Worm (Caenorhabditis elegans) whole organism, L1 larva: Measurements from ENCODE around the gene T21E8.5.

ENCODE experiments used
- F16B12.6 ChIP-seq: fragments of 150-350 bp; optimal IDR thresholded peaks from 2 replicates; lab custom pipeline; 2014; ENCODE audit warnings: missing biosample characterization, missing genetic modification characterization
- fos-1 ChIP-seq: fragments of 150-350 bp; optimal IDR thresholded peaks from 2 replicates; lab custom pipeline; 2014; ENCODE audit warnings: missing biosample characterization, missing genetic modification characterization
- lin-15B ChIP-seq: fragments of 150-350 bp; sonication (generic microtip); optimal IDR thresholded peaks from 3 replicates; lab custom pipeline; 2014; ENCODE audit warnings: missing biosample characterization, missing genetic modification characterization
- lin-39 ChIP-seq: fragments of 150-350 bp; optimal IDR thresholded peaks from 2 replicates; lab custom pipeline; 2014; ENCODE audit warnings: missing biosample characterization, missing genetic modification reagents, missing genetic modification characterization
- lsy-2 ChIP-seq, 2 experiments: fragments of 150-350 bp; optimal IDR thresholded peaks; 2 replicates each; lab custom pipeline; 2014; ENCODE audit warnings: missing biosample characterization in 2 of 2, missing genetic modification characterization in 2 of 2
- nhr-12 ChIP-seq: sonication (generic microtip); optimal IDR thresholded peaks from 2 replicates; lab custom pipeline; 2017; ENCODE audit warnings: missing biosample characterization, missing genetic modification characterization
- nhr-71 ChIP-seq: sonication (generic microtip); optimal IDR thresholded peaks from 2 replicates; lab custom pipeline; 2016; ENCODE audit warnings: mild to moderate bottlenecking, missing genetic modification characterization, moderate library complexity, missing compliant biosample characterization
- sox-4 ChIP-seq: sonication (generic microtip); optimal IDR thresholded peaks from 2 replicates; lab custom pipeline; 2016; ENCODE audit warnings: missing genetic modification characterization, missing compliant biosample characterization
- unc-130 ChIP-seq: fragments of 150-350 bp; optimal IDR thresholded peaks from 2 replicates; lab custom pipeline; 2017; ENCODE audit warnings: missing biosample characterization, missing genetic modification characterization, inconsistent platforms
- unc-86 ChIP-seq: sonication (generic microtip); optimal IDR thresholded peaks from 2 replicates; lab custom pipeline; 2016; ENCODE audit warnings: missing genetic modification characterization, missing compliant biosample characterization
- ztf-11 ChIP-seq, 2 experiments: sonication (generic microtip); optimal IDR thresholded peaks; 2 replicates each; lab custom pipeline; 2016 to 2017; ENCODE audit warnings: missing genetic modification characterization in 2 of 2, missing biosample characterization in 1 of 2, missing compliant biosample characterization in 1 of 2

- TF ChIP-seq lsy-2 (tag; optimal IDR thresholded peaks at IDR 0.05; lab: Kevin White, UChicago), result no peak
- TF ChIP-seq fos-1 (tag; lab: Kevin White, UChicago), result no peak
- TF ChIP-seq unc-130 (tag; lab: Kevin White, UChicago), result no peak
- no peak for TF ChIP-seq F16B12.6 (tag; lab: Kevin White, UChicago)
- TF ChIP-seq nhr-71 (tag; lab: Kevin White, UChicago), result no peak
- no peak for TF ChIP-seq lin-15B (tag; lab: Kevin White, UChicago)
- no peak for TF ChIP-seq ztf-11 (tag; optimal IDR thresholded peaks at IDR 0.05; lab: Kevin White, UChicago)
- TF ChIP-seq lin-39 (tag; lab: Kevin White, UChicago), result no peak
- no peak for TF ChIP-seq sox-4 (tag; lab: Kevin White, UChicago)
- TF ChIP-seq unc-86 (tag; lab: Kevin White, UChicago), result no peak
- no peak for TF ChIP-seq nhr-12
Measured at ce11 chrX:10890965-10891364, 5.0 kb downstream of the T21E8.5 start, which contains the start of gene F47B10.4.
